Fruit fly (Drosophila melanogaster): ENCODE results near the gene CG15536.

dm6 chr3R:30428459-30428858 is 3.5 kb upstream of the CG15536 start, which contains the start of gene CG15533:
- TF ChIP-seq CG32121 (GFP tag; IDR thresholded peaks at IDR 0.05) (no peak), CG14655 (GFP tag; optimal IDR thresholded peaks at IDR 0.05) (no peak)
